Worm (Caenorhabditis elegans): Measurements from ENCODE around the gene C23G10.10.

DNA sequence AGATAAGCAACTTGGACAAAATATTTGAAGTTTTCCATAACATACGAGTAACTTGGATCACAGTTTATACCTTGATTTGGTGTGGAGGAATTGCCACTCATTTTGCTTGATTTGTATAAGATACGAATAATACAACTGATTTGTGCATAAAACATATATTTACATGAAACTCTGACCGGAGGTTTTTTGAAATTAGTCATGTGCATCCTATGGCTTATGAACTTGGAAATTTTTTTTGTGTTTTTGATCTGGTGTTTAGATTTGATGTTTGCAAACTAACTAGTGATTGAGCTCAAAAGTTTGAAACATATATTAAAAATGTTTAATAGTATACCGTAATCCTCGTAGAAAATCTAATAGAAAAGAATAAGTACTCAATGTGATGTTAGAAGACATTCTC is 40.9 kb upstream of the C23G10.10 start, which contains the start of gene srg-8:
- no peak for TF ChIP-seq B0310.2 (tag; optimal IDR thresholded peaks at IDR 0.05)
- TF ChIP-seq tra-4 (tag; optimal IDR thresholded peaks at IDR 0.05): no peak
- TF ChIP-seq sea-1 (GFP tag; conservative IDR thresholded peaks at IDR 0.05): no peak
- TF ChIP-seq tbx-11 (GFP tag; IDR thresholded peaks at IDR 0.05): no peak
- TF ChIP-seq hmg-4 (GFP tag; optimal IDR thresholded peaks at IDR 0.05): no peak
- no peak for TF ChIP-seq pes-1 (GFP tag; IDR thresholded peaks at IDR 0.05)
